Worm (Caenorhabditis elegans): ENCODE measurements around the gene F53G2.3.
A peak's percentile ranks its signal among the peaks of the same experiment; 100 is the strongest.

- TF ChIP-seq let-526 (GFP tag; IDR thresholded peaks at IDR 0.05) (0 out of 2 replicates have a peak, but pooled peaks have one; percentile 24), nhr-120 (GFP tag; IDR thresholded peaks at IDR 0.05) (no peak), ama-1 (optimal IDR thresholded peaks at IDR 0.05) (no peak), ama-1 (GFP tag; optimal IDR thresholded peaks at IDR 0.05) (no peak), lin-26 (GFP tag; IDR thresholded peaks at IDR 0.05) (peak; percentile 43; the same call in 1 of the 2 replicates), nhr-27 (tag; optimal IDR thresholded peaks at IDR 0.05) (no peak)
These were observed 29.2 kb upstream of the F53G2.3 start for ce11 chrII:2450990-2451389.
